Worm (Caenorhabditis elegans) whole organism, L4 larva: ENCODE measurements around the gene ZK1055.7.

Experiments used
- ZK337.2 ChIP-seq: fragments of 200-800 bp; sonication (Bioruptor generic); IDR thresholded peaks from 2 replicates; pipeline ENCODE4 v1.3.6; 2022; ENCODE audit warnings: missing genetic modification reagents, missing genetic modification characterization, missing compliant biosample characterization
- ceh-28 ChIP-seq: fragments of 150-350 bp; optimal IDR thresholded peaks from 2 replicates; lab custom pipeline; 2014; ENCODE audit warnings: missing biosample characterization, missing genetic modification reagents, missing genetic modification characterization
- fos-1 ChIP-seq: fragments of 150-350 bp; optimal IDR thresholded peaks from 2 replicates; lab custom pipeline; 2014; ENCODE audit warnings: missing biosample characterization, missing genetic modification characterization
- hlh-30 ChIP-seq: sonication (generic microtip); optimal IDR thresholded peaks from 2 replicates; lab custom pipeline; 2017; ENCODE audit warnings: antibody characterized with exemption, mild to moderate bottlenecking, missing genetic modification characterization, missing compliant biosample characterization; ENCODE audit not compliant: insufficient read depth
- lin-13 ChIP-seq: fragments of 150-350 bp; optimal IDR thresholded peaks from 2 replicates; lab custom pipeline; 2014; ENCODE audit warnings: missing biosample characterization, missing genetic modification reagents, missing genetic modification characterization
- snpc-4 ChIP-seq: fragments of 150-350 bp; optimal IDR thresholded peaks from 2 replicates; lab custom pipeline; 2014; ENCODE audit warnings: missing biosample characterization, missing genetic modification characterization
- unc-39 ChIP-seq: sonication (generic microtip); optimal IDR thresholded peaks from 2 replicates; lab custom pipeline; 2017; ENCODE audit warnings: missing biosample characterization, missing genetic modification characterization
- unc-62 ChIP-seq, 3 experiments: fragments of 150-350 bp in 1 of 3; sonication (generic microtip); optimal IDR thresholded peaks in 2 of 3; peaks in 1 of 3; 1 replicate in 1 of 3; 2 replicates in 2 of 3; lab custom pipeline; 2014 to 2017; ENCODE audit warnings: missing biosample characterization in 3 of 3, missing genetic modification characterization in 3 of 3, missing genetic modification reagents in 3 of 3, missing genotype in 1 of 3

- TF ChIP-seq ZK337.2 (GFP tag; lab: Robert Waterston, UW), result no peak
- TF ChIP-seq lin-13 (GFP tag; lab: Kevin White, UChicago), result no peak
- TF ChIP-seq unc-39, result no peak
- no peak for TF ChIP-seq fos-1 (tag; lab: Kevin White, UChicago)
- TF ChIP-seq ceh-28 (tag; lab: Kevin White, UChicago), result no peak
- TF ChIP-seq snpc-4 (tag; lab: Kevin White, UChicago), result no peak
- TF ChIP-seq unc-62 (GFP tag; optimal IDR thresholded peaks at IDR 0.05 in 1 of 2; lab: Kevin White, UChicago), result no peak
- no peak for TF ChIP-seq unc-62 (tag; optimal IDR thresholded peaks at IDR 0.05; lab: Kevin White, UChicago)
- no peak for TF ChIP-seq hlh-30
Measured at ce11 chrV:6605275-6605674, at the start of gene ZK1055.7.
